Fruit fly (Drosophila melanogaster): ENCODE results near the gene PDCD-5.

Gene PDCD-5

dm6 chr3L:16231857-16232256 lies at the start of gene PDCD-5, which contains the start of gene MED10:
Gene PDCD-5 (minus strand): TSS chr3L:16232038.
Gene MED10 (plus strand): TSS chr3L:16232084.
- no peak for TF ChIP-seq Myc (optimal IDR thresholded peaks at IDR 0.05)
- no peak for TF ChIP-seq h (optimal IDR thresholded peaks at IDR 0.05)
- TF ChIP-seq insv (optimal IDR thresholded peaks at IDR 0.05) = no peak
- TF ChIP-seq Sin3A (optimal IDR thresholded peaks at IDR 0.05) = no peak
- no peak for TF ChIP-seq ttk (optimal IDR thresholded peaks at IDR 0.05)
- no peak for TF ChIP-seq psq (optimal IDR thresholded peaks at IDR 0.05)

dm6 chr3L:16279987-16280454 lies 48.2 kb upstream of the PDCD-5 start, which contains the start of gene CG13064:
Gene CG13064 (plus strand): TSS chr3L:16280404.
- TF ChIP-seq ttk (optimal IDR thresholded peaks at IDR 0.05) (no peak), Myc (optimal IDR thresholded peaks at IDR 0.05) (no peak), insv (optimal IDR thresholded peaks at IDR 0.05) (no peak), Sin3A (optimal IDR thresholded peaks at IDR 0.05) (no peak), psq (optimal IDR thresholded peaks at IDR 0.05) (no peak), h (optimal IDR thresholded peaks at IDR 0.05) (no peak)

- no peak for TF ChIP-seq psq (optimal IDR thresholded peaks at IDR 0.05)
- TF ChIP-seq Myc (optimal IDR thresholded peaks at IDR 0.05) = no peak
- TF ChIP-seq Sin3A (optimal IDR thresholded peaks at IDR 0.05) = no peak
- TF ChIP-seq ttk (optimal IDR thresholded peaks at IDR 0.05) = no peak
- TF ChIP-seq insv (optimal IDR thresholded peaks at IDR 0.05) = no peak
- no peak for TF ChIP-seq h (optimal IDR thresholded peaks at IDR 0.05)
Observed at dm6 chr3L:16279171-16279570, 47.3 kb upstream of the PDCD-5 start, which contains the start of gene CG13050. Gene CG13050 (minus strand): TSS chr3L:16279271.

DNA sequence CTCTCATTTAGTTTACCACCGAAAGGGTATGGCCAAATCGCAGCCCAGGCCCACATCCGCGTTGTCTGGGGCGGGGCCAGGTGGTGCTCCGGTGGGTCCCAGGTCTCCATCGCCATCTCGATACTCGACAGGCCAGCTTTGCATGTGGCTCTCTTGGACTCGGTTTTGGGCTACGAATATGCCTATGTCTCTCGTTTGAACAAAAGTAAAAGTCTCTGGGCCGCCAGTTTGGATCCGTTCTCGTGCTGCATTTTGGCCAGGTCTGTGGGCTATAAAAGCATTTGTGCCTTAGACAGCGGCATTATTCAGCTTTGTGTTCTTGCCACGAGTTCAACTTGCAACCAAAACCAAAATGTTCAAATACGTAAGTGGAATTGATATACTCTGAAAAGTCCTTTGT lies 45.3 kb upstream of the PDCD-5 start, which contains the start of gene CG13065:
Gene CG13065, plus strand, starts transcription at position 301 of the 400 bp plus-strand sequence.
- TF ChIP-seq Myc (optimal IDR thresholded peaks at IDR 0.05) = no peak
- TF ChIP-seq psq (optimal IDR thresholded peaks at IDR 0.05) = no peak

DNA sequence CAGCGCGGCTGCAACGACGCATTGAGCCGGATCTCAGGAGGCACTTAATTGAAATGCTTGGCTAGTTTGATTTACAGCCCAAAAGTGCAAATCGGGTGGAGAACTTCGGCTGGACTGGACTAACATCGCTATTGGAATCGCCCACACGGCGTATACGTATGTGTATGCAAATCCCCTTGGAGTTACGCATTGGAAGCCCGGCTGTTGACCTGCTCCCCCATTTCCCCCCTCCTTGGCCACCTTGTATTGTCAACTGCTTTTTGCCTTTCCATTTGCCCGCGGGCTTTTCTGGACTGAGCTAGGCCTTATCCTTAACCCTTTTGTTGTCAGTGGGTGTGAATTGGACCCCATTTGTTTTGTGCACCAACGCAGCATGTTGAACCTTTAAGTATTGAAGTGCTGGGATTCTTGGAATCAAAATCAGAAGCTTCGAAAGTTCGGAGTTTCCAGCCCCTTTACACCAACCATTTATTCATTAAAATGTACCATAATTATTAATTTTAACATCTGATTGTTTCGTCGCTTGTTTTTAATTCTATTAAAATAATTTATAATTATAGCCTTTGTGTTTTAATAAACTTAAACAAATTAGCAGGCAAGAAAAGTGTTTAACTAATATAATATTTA lies 43.7 kb upstream of the PDCD-5 start:
- TF ChIP-seq insv (optimal IDR thresholded peaks at IDR 0.05) = no peak
- no peak for TF ChIP-seq Myc (optimal IDR thresholded peaks at IDR 0.05)
- TF ChIP-seq Sin3A (optimal IDR thresholded peaks at IDR 0.05) = no peak
- TF ChIP-seq psq (optimal IDR thresholded peaks at IDR 0.05) = no peak
- no peak for TF ChIP-seq ttk (optimal IDR thresholded peaks at IDR 0.05)
- no peak for TF ChIP-seq h (optimal IDR thresholded peaks at IDR 0.05)

DNA sequence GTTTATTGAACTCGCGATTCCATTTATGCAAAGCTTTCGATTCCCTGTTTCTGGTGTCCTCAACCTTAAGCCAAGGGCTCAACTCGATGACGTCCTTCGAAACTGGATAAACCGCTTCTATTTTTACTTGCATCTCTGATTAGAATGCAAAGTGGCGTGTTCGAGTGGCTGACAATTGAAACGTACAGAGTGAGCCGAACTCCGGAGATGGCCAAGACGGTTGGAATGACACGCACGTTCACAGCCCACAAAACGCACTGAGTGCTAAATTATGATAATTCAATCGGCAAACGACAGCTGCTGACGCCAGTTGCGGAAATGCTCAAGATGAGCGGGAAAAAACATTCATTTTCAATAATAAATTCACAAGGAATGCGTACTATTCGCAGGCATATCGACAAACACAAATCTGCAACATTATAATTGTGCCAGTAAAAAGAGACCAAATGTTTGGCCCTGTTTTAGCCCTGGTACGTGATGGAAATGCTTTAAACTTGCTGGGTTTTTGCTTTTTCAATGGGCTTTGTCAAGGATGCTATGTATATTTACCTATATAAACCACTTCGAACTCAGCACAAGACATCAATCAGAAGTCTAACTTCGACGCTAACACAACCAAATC lies 40.6 kb upstream of the PDCD-5 start, which contains the start of gene CG13066:
Gene CG13066, plus strand, starts transcription at position 572 of the 622 bp plus-strand sequence.
- TF ChIP-seq ttk (optimal IDR thresholded peaks at IDR 0.05) (no peak), psq (optimal IDR thresholded peaks at IDR 0.05) (no peak), insv (optimal IDR thresholded peaks at IDR 0.05) (no peak)

- TF ChIP-seq h (optimal IDR thresholded peaks at IDR 0.05) = no peak
- no peak for TF ChIP-seq Sin3A (optimal IDR thresholded peaks at IDR 0.05)
- no peak for TF ChIP-seq Myc (optimal IDR thresholded peaks at IDR 0.05)
Observed at dm6 chr3L:16270802-16271332, 39.0 kb upstream of the PDCD-5 start, which contains the start of the genes CG34248 and CG13067. Gene CG34248 (minus strand): TSS chr3L:16270902. Gene CG13067 (plus strand): TSS chr3L:16271282.

dm6 chr3L:16269092-16269491 lies 37.3 kb upstream of the PDCD-5 start, which contains the start of gene CG13068:
Gene CG13068 (plus strand): TSS chr3L:16269392.
- TF ChIP-seq Myc (optimal IDR thresholded peaks at IDR 0.05) (no peak), insv (optimal IDR thresholded peaks at IDR 0.05) (no peak), psq (optimal IDR thresholded peaks at IDR 0.05) (no peak), Sin3A (optimal IDR thresholded peaks at IDR 0.05) (no peak), ttk (optimal IDR thresholded peaks at IDR 0.05) (no peak), h (optimal IDR thresholded peaks at IDR 0.05) (no peak)

DNA sequence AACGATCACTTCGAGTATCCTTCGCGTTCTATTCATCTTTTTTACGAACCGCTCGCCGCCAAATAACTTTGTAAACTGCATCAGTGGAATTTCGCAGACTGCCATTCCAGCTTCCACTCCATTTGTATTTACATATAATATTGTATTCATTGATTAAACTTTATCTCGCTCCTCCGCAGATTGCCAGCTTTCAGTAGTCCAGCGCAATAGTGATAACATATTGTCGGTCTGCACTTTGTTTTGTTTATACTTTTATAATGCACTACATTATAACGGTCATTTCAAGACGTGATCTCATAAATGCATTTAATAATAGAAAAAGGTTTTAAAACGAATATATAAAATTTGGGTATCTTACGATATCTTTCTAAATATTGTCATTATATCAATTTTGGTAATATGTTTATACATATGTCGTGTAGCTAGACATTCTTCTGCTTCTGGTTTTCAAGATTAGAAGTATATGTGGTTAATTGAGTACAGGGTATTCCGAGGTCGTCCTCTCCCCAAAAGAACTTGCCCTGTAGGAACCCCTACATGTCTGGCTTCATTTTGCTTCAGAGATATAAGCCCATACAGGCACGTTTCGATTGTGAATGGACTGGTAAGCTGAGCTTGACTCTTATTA lies 36.4 kb upstream of the PDCD-5 start, which contains the start of gene CG4950:
Gene CG4950, minus strand, starts transcription at position 51 of the 628 bp plus-strand sequence.
- no peak for TF ChIP-seq Sin3A (optimal IDR thresholded peaks at IDR 0.05)
- no peak for TF ChIP-seq ttk (optimal IDR thresholded peaks at IDR 0.05)
- no peak for TF ChIP-seq psq (optimal IDR thresholded peaks at IDR 0.05)
- TF ChIP-seq h (optimal IDR thresholded peaks at IDR 0.05) = no peak
- TF ChIP-seq insv (optimal IDR thresholded peaks at IDR 0.05) = no peak
- TF ChIP-seq Myc (optimal IDR thresholded peaks at IDR 0.05) = no peak

dm6 chr3L:16265000-16265399 lies 33.2 kb upstream of the PDCD-5 start, which contains the start of the genes CG13051 and CG13069:
Gene CG13051 (minus strand): TSS chr3L:16265100.
Gene CG13069 (plus strand): TSS chr3L:16265385.
- TF ChIP-seq Myc (optimal IDR thresholded peaks at IDR 0.05) (no peak), h (optimal IDR thresholded peaks at IDR 0.05) (no peak)

DNA sequence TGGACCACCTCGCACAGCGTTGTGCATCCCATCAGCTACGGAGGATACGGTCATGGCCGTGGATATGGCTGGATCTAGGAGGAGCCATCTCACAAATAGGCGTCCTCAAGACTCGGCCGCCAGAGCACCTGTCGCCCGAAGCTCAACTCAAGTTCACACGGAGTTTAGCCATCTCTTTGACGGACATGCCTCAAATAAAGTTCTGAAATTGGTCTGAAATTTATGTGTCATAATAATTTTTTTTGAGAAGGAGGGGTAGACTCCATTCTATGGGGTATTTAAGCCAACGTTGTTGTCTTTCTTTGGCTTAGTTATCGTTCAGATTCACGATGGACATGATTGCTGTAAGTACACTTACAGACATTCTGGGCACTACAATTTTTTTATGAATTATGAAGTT lies 31.2 kb upstream of the PDCD-5 start, which contains the start of gene CG13070:
Gene CG13070, plus strand, starts transcription at position 301 of the 400 bp plus-strand sequence.
- TF ChIP-seq h (optimal IDR thresholded peaks at IDR 0.05) (no peak), insv (optimal IDR thresholded peaks at IDR 0.05) (no peak), Myc (optimal IDR thresholded peaks at IDR 0.05) (no peak), psq (optimal IDR thresholded peaks at IDR 0.05) (no peak), Sin3A (optimal IDR thresholded peaks at IDR 0.05) (no peak), ttk (optimal IDR thresholded peaks at IDR 0.05) (no peak)

DNA sequence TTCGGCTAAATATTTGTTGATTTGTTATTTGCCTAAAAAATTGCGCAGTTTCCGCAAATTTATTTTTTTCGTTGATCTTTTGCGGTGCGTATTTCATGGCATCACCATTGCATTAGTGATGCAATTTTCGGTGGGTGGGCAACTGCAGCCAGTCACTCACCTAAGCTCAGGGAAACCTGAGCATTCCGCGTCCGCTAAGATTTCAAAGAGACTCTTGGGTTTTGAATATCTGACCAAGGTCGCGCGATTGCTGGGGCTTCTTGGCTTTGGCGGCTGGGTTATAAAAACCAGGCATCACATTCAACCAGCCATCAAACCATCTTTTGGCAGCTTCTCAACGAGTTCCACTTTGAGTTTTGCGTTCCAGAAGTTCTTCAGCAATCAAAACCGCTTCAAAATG lies 30.6 kb upstream of the PDCD-5 start, which contains the start of gene CG13071:
Gene CG13071, plus strand, starts transcription at position 301 of the 400 bp plus-strand sequence.
- TF ChIP-seq psq (optimal IDR thresholded peaks at IDR 0.05) = no peak

Data from Kc167 (cell line).